Worm (Caenorhabditis elegans): Measurements from ENCODE around the gene C08F1.12.
"Not testable (repeated sequence)": the region's sequence is repeated elsewhere in the genome, so short reads cannot be mapped to it uniquely, and the experiment has no call there.

The C08F1.12 gene

ce11 chrII:1786209-1786608 lies 20.0 kb downstream of the C08F1.12 start, which contains the start of gene C08F1.10:
C08F1.10 (minus strand) TSS chrII:1786309.
- TF ChIP-seq Y48G9A.11 (GFP tag; IDR thresholded peaks at IDR 0.05), result no peak
- no peak for TF ChIP-seq spr-1 (tag; optimal IDR thresholded peaks at IDR 0.05)
- TF ChIP-seq F44E2.7 (GFP tag; IDR thresholded peaks at IDR 0.05), result no peak
- TF ChIP-seq attf-4 (tag; optimal IDR thresholded peaks at IDR 0.05), result no peak
- no peak for TF ChIP-seq dpl-1 (GFP tag; optimal IDR thresholded peaks at IDR 0.05)
- no peak for TF ChIP-seq nhr-77 (tag; optimal IDR thresholded peaks at IDR 0.05)
- no peak for TF ChIP-seq tra-1 (GFP tag; IDR thresholded peaks at IDR 0.05)
- no peak for TF ChIP-seq ctbp-1 (GFP tag; IDR thresholded peaks at IDR 0.05)
- no peak for TF ChIP-seq dve-1 (tag; optimal IDR thresholded peaks at IDR 0.05; ENCODE audit: insufficient read depth)
- no peak for TF ChIP-seq nhr-237 (tag; optimal IDR thresholded peaks at IDR 0.05)
- no peak for TF ChIP-seq lir-3 (tag; optimal IDR thresholded peaks at IDR 0.05)
- TF ChIP-seq lin-13 (GFP tag; optimal IDR thresholded peaks at IDR 0.05), result no peak
- no peak for TF ChIP-seq nhr-25 (tag; optimal IDR thresholded peaks at IDR 0.05; ENCODE audit: borderline replicate concordance, insufficient read depth)
- no peak for TF ChIP-seq ceh-82 (tag; optimal IDR thresholded peaks at IDR 0.05)
- no peak for TF ChIP-seq mxl-2 (GFP tag; conservative IDR thresholded peaks at IDR 0.05)

DNA sequence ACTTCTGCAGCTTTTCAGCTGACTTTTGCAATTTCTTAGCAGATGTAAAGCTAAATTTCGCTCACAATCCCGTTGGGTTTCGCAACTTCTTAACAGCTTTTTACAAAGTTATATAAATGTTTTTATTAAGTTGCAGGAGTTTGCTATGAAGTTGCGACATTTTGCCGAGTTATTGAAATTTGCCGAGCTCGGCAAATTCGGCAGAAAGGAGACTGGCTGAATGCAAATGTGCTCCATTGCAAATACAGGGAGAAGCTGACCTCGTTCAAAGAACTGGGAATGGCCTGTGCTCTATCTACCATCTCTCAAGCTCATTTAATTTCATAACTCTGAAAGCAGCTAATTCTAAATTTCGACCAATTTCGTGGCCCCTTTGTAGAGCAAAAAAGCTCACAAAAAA lies 21.5 kb downstream of the C08F1.12 start, which contains the start of gene C08F1.11:
Gene C08F1.11, minus strand, starts transcription at position 101 of the 400 bp plus-strand sequence.
- TF ChIP-seq dve-1 (tag; optimal IDR thresholded peaks at IDR 0.05; ENCODE audit: insufficient read depth) (no peak), unc-62 (GFP tag; optimal IDR thresholded peaks at IDR 0.05 in 1 of 2) (no peak), unc-62 (tag; optimal IDR thresholded peaks at IDR 0.05) (no peak), ceh-44 (GFP tag; IDR thresholded peaks at IDR 0.05) (no peak), F37D6.2 (tag; optimal IDR thresholded peaks at IDR 0.05) (no peak), cey-2 (tag; optimal IDR thresholded peaks at IDR 0.05; ENCODE audit: borderline replicate concordance, insufficient read depth) (no peak), dmd-8 (GFP tag; IDR thresholded peaks at IDR 0.05) (no peak), ceh-20 (GFP tag; IDR thresholded peaks at IDR 0.05) (no peak), ZK546.5 (tag; optimal IDR thresholded peaks at IDR 0.05) (no peak), spr-3 (GFP tag; optimal IDR thresholded peaks at IDR 0.05) (no peak), snpc-1.2 (GFP tag; IDR thresholded peaks at IDR 0.05) (no peak)

DNA sequence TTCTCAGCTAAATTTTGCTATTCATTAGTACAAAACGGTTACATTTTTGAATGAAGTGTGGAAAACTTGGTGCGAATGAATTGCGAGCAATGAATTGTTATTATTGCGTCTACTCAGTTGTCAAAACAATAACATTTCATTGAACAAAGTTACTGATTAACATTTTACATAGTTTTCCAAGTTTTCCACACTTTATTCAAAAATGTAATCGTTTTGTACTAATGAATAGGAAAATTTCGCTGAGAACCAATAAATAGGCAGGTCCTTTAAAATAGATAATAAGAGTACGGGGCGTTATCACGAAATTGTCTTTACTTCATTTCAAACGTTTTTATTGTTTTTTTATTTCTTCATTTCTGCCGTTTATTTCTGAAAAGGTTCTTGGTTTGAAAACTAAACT lies 23.8 kb downstream of the C08F1.12 start, which contains the start of gene math-4:
Gene math-4, minus strand, starts transcription at position 101 of the 400 bp plus-strand sequence.
- TF ChIP-seq madf-9 (GFP tag; conservative IDR thresholded peaks at IDR 0.05) (no peak), hmg-1.1 (GFP tag; IDR thresholded peaks at IDR 0.05) (no peak), dve-1 (tag; optimal IDR thresholded peaks at IDR 0.05; ENCODE audit: insufficient read depth) (no peak), zip-11 (GFP tag; IDR thresholded peaks at IDR 0.05) (no peak), fkh-10 (GFP tag; optimal IDR thresholded peaks at IDR 0.05) (no peak), jun-1 (tag; optimal IDR thresholded peaks at IDR 0.05) (no peak), daf-16 (GFP tag; optimal IDR thresholded peaks at IDR 0.05) (no peak), daf-16 (tag; optimal IDR thresholded peaks at IDR 0.05) (no peak), aly-2 (tag; optimal IDR thresholded peaks at IDR 0.05) (no peak)

ce11 chrII:1775234-1775633 lies 31.0 kb downstream of the C08F1.12 start, which contains the start of gene F36H5.14:
F36H5.14 (plus strand) TSS chrII:1775534.
- TF ChIP-seq F26F4.8 (GFP tag; conservative IDR thresholded peaks at IDR 0.05); spr-1 (tag; optimal IDR thresholded peaks at IDR 0.05); lim-7 (GFP tag; IDR thresholded peaks at IDR 0.05): not testable (repeated sequence)

- TF ChIP-seq madf-5 (GFP tag; IDR thresholded peaks at IDR 0.05) (no peak), unc-62 (GFP tag; optimal IDR thresholded peaks at IDR 0.05 in 1 of 2) (peak in 1 of 2 experiments; percentile 46), unc-62 (tag; optimal IDR thresholded peaks at IDR 0.05) (no peak)
These were observed 34.5 kb downstream of the C08F1.12 start, which contains the start of gene math-3 for ce11 chrII:1771785-1772184. math-3 (plus strand) TSS chrII:1772085.

Data from whole organism, L4 larva.